Worm (Caenorhabditis elegans) whole organism, L4/young adult: ENCODE measurements around the gene Y43F8B.28.

Experiments
- W03F9.2 ChIP-seq: fragments of 150-350 bp; optimal IDR thresholded peaks from 2 replicates; lab custom pipeline; 2014; ENCODE audit warnings: missing biosample characterization, missing genetic modification characterization
- him-1 ChIP-seq: sonication (generic microtip); optimal IDR thresholded peaks from 2 replicates; lab custom pipeline; 2016; ENCODE audit warnings: missing genotype, missing genetic modification reagents, missing genetic modification characterization, missing compliant biosample characterization

- TF ChIP-seq W03F9.2 (tag; lab: Kevin White, UChicago) (no peak), him-1 (no peak)
Measured at ce11 chrV:19485261-19485660, at the start of gene Y43F8B.28.
